Worm (Caenorhabditis elegans) whole organism, L1 larva: Measurements from ENCODE around the gene emb-1.

ENCODE experiments used
- alr-1 ChIP-seq: fragments of 200-800 bp; sonication (Bioruptor generic); optimal IDR thresholded peaks from 2 replicates; lab custom pipeline; 2018; ENCODE audit warnings: borderline replicate concordance, mild to moderate bottlenecking, missing genetic modification characterization, missing compliant biosample characterization
- ama-1 ChIP-seq: fragments of 150-350 bp; optimal IDR thresholded peaks from 2 replicates; lab custom pipeline; 2014
- blmp-1 ChIP-seq: fragments of 150-350 bp; optimal IDR thresholded peaks from 2 replicates; lab custom pipeline; 2014; ENCODE audit warnings: missing biosample characterization, missing genetic modification characterization
- ceh-82 ChIP-seq, 3 experiments: fragments of 150-350 bp in 1 of 3; sonication (generic microtip) in 2 of 3; optimal IDR thresholded peaks; 2 replicates each; lab custom pipeline; 2014 to 2017; ENCODE audit warnings: missing biosample characterization in 3 of 3, missing genetic modification characterization in 3 of 3
- dsc-1 ChIP-seq: sonication (generic microtip); optimal IDR thresholded peaks from 2 replicates; lab custom pipeline; 2016; ENCODE audit warnings: mild to moderate bottlenecking, missing genetic modification characterization, missing compliant biosample characterization
- ets-5 ChIP-seq: fragments of 200-800 bp; sonication (Bioruptor generic); IDR thresholded peaks from 2 replicates; pipeline ENCODE4 v1.3.6; 2022; ENCODE audit warnings: missing genetic modification characterization, missing compliant biosample characterization
- grh-1 ChIP-seq: fragments of 200-800 bp; sonication (Bioruptor generic); IDR thresholded peaks from 2 replicates; pipeline ENCODE4 v1.3.6; 2022; ENCODE audit warnings: missing genetic modification reagents, missing genetic modification characterization, missing compliant biosample characterization
- hlh-4 ChIP-seq: sonication (generic microtip); optimal IDR thresholded peaks from 2 replicates; lab custom pipeline; 2016; ENCODE audit warnings: mild to moderate bottlenecking, missing genetic modification characterization, missing compliant biosample characterization
- lin-13 ChIP-seq: fragments of 150-350 bp; optimal IDR thresholded peaks from 2 replicates; lab custom pipeline; 2014; ENCODE audit warnings: missing biosample characterization, missing genetic modification reagents, missing genetic modification characterization
- lin-14 ChIP-seq: fragments of 200-800 bp; sonication (Bioruptor generic); optimal IDR thresholded peaks from 2 replicates; lab custom pipeline; 2018; ENCODE audit warnings: mild to moderate bottlenecking, missing genetic modification characterization, moderate library complexity, missing compliant biosample characterization
- lir-3 ChIP-seq: sonication (generic microtip); optimal IDR thresholded peaks from 2 replicates; lab custom pipeline; 2016; ENCODE audit warnings: mild to moderate bottlenecking, missing genetic modification characterization, moderate library complexity, missing compliant biosample characterization; ENCODE audit not compliant: poor library complexity
- lsy-2 ChIP-seq, 2 experiments: fragments of 150-350 bp; optimal IDR thresholded peaks; 2 replicates each; lab custom pipeline; 2014; ENCODE audit warnings: missing biosample characterization in 2 of 2, missing genetic modification characterization in 2 of 2
- mef-2 ChIP-seq: fragments of 150-350 bp; optimal IDR thresholded peaks from 2 replicates; lab custom pipeline; 2014; ENCODE audit warnings: missing biosample characterization, missing genetic modification characterization
- mep-1 ChIP-seq: fragments of 150-350 bp; optimal IDR thresholded peaks from 2 replicates; lab custom pipeline; 2014; ENCODE audit warnings: missing biosample characterization, missing genetic modification characterization
- nhr-12 ChIP-seq: sonication (generic microtip); optimal IDR thresholded peaks from 2 replicates; lab custom pipeline; 2017; ENCODE audit warnings: missing biosample characterization, missing genetic modification characterization
- nhr-237 ChIP-seq: fragments of 150-350 bp; optimal IDR thresholded peaks from 2 replicates; lab custom pipeline; 2014; ENCODE audit warnings: missing biosample characterization, missing genetic modification characterization
- nhr-47 ChIP-seq: sonication (generic microtip); optimal IDR thresholded peaks from 2 replicates; lab custom pipeline; 2016; ENCODE audit warnings: mild to moderate bottlenecking, missing genetic modification characterization, moderate library complexity, missing compliant biosample characterization
- nhr-71 ChIP-seq: sonication (generic microtip); optimal IDR thresholded peaks from 2 replicates; lab custom pipeline; 2016; ENCODE audit warnings: mild to moderate bottlenecking, missing genetic modification characterization, moderate library complexity, missing compliant biosample characterization
- nhr-77 ChIP-seq: fragments of 150-350 bp; optimal IDR thresholded peaks from 2 replicates; lab custom pipeline; 2014; ENCODE audit warnings: missing biosample characterization, missing genetic modification characterization
- nhr-84 ChIP-seq: sonication (generic microtip); optimal IDR thresholded peaks from 2 replicates; lab custom pipeline; 2017; ENCODE audit warnings: missing biosample characterization, missing genetic modification characterization
- nhr-85 ChIP-seq: sonication (generic microtip); peaks from one replicate; lab custom pipeline; 2016; ENCODE audit warnings: missing genetic modification characterization, inconsistent platforms, missing compliant biosample characterization
- pag-3 ChIP-seq: sonication (generic microtip); optimal IDR thresholded peaks from 2 replicates; lab custom pipeline; 2017; ENCODE audit warnings: missing genetic modification characterization, mild to moderate bottlenecking, missing compliant biosample characterization, antibody characterized with exemption, borderline replicate concordance; ENCODE audit not compliant: insufficient read depth
- pax-3 ChIP-seq: fragments of 200-800 bp; sonication (Bioruptor generic); optimal IDR thresholded peaks from 2 replicates; lab custom pipeline; 2018; ENCODE audit warnings: mild to moderate bottlenecking, missing genetic modification characterization, moderate library complexity, missing compliant biosample characterization
- pqm-1 ChIP-seq: sonication (generic microtip); optimal IDR thresholded peaks from 3 replicates; lab custom pipeline; 2017; ENCODE audit warnings: missing biosample characterization, missing genetic modification characterization
- rnt-1 ChIP-seq: sonication (generic microtip); optimal IDR thresholded peaks from 2 replicates; lab custom pipeline; 2016; ENCODE audit warnings: mild to moderate bottlenecking, missing genetic modification characterization, moderate library complexity, missing compliant biosample characterization
- skn-1 ChIP-seq: fragments of 150-350 bp; optimal IDR thresholded peaks from 2 replicates; lab custom pipeline; 2014; ENCODE audit warnings: missing biosample characterization, missing genetic modification characterization
- snpc-4 ChIP-seq: fragments of 150-350 bp; optimal IDR thresholded peaks from 2 replicates; lab custom pipeline; 2014; ENCODE audit warnings: missing biosample characterization, missing genetic modification characterization
- snu-23 ChIP-seq: sonication (generic microtip); optimal IDR thresholded peaks from 2 replicates; lab custom pipeline; 2016; ENCODE audit warnings: missing genetic modification characterization, missing compliant biosample characterization
- sup-37 ChIP-seq: fragments of 200-800 bp; sonication (Bioruptor generic); optimal IDR thresholded peaks from 2 replicates; lab custom pipeline; 2018; ENCODE audit warnings: mild to moderate bottlenecking, missing genetic modification characterization, missing compliant biosample characterization
- swsn-7 ChIP-seq: sonication (generic microtip); optimal IDR thresholded peaks from 2 replicates; lab custom pipeline; 2016; ENCODE audit warnings: missing genetic modification characterization, missing compliant biosample characterization
- tbx-2 ChIP-seq: sonication (generic microtip); optimal IDR thresholded peaks from 2 replicates; lab custom pipeline; 2016; ENCODE audit warnings: missing genetic modification characterization, missing compliant biosample characterization
- tlp-1 ChIP-seq: fragments of 150-350 bp; optimal IDR thresholded peaks from 2 replicates; lab custom pipeline; 2014; ENCODE audit warnings: missing biosample characterization, missing genetic modification characterization
- unc-30 ChIP-seq: sonication (generic microtip); optimal IDR thresholded peaks from 2 replicates; lab custom pipeline; 2017; ENCODE audit warnings: missing biosample characterization, missing genetic modification characterization
- unc-62 ChIP-seq: fragments of 150-350 bp; optimal IDR thresholded peaks from 2 replicates; lab custom pipeline; 2014; ENCODE audit warnings: missing biosample characterization, missing genetic modification reagents, missing genetic modification characterization
- unc-98 ChIP-seq: fragments of 200-800 bp; sonication (Bioruptor generic); IDR thresholded peaks from 2 replicates; pipeline ENCODE4 v1.3.6; 2022; ENCODE audit warnings: missing genetic modification characterization, missing compliant biosample characterization
- xbp-1 ChIP-seq: sonication (generic microtip); optimal IDR thresholded peaks from 2 replicates; lab custom pipeline; 2016; ENCODE audit warnings: missing genetic modification characterization, missing compliant biosample characterization
- ztf-11 ChIP-seq, 2 experiments: sonication (generic microtip); optimal IDR thresholded peaks; 2 replicates each; lab custom pipeline; 2016 to 2017; ENCODE audit warnings: missing genetic modification characterization in 2 of 2, missing biosample characterization in 1 of 2, missing compliant biosample characterization in 1 of 2
- ztf-4 ChIP-seq: fragments of 150-350 bp; optimal IDR thresholded peaks from 2 replicates; lab custom pipeline; 2014; ENCODE audit warnings: missing biosample characterization, missing genetic modification characterization

emb-1 gene

DNA sequence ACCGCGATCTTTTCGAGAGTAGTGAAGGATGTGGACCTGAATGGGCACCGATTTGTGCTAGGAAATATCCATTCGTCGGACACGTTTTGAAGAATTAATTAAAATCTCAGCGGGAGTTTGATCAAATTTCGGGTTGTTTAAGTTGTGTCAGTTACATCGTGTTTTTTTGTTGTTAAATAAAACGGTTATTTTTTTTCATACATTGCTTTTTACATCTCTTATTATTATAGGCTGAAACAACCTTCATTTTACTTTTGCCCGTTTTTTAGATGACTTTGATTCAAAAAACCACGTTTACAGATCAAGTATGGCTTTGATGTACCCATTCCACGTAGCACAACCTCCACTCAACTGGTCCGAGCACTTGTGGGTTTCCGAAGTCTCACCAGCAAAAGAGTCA, at the start of gene emb-1:
TSS of gene emb-1 (plus strand) at position 301 of the 400 bp plus-strand sequence.
- TF ChIP-seq dsc-1 = no peak
- no peak for TF ChIP-seq rnt-1
- no peak for TF ChIP-seq ztf-4 (tag; lab: Kevin White, UChicago)
- no peak for TF ChIP-seq lir-3 (tag; lab: Kevin White, UChicago)
- no peak for TF ChIP-seq pag-3 (tag; lab: Kevin White, UChicago)
- TF ChIP-seq unc-30 (tag; lab: Kevin White, UChicago) = no peak
- TF ChIP-seq nhr-84 (tag; lab: Kevin White, UChicago) = no peak
- TF ChIP-seq nhr-85 = no peak
- TF ChIP-seq mep-1 (tag; lab: Kevin White, UChicago) = no peak
- TF ChIP-seq blmp-1 (tag; lab: Kevin White, UChicago) = no peak
- TF ChIP-seq unc-62 = no peak
- TF ChIP-seq pqm-1 = no peak
- no peak for TF ChIP-seq alr-1 (tag; lab: Kevin White, UChicago)
- no peak for TF ChIP-seq ztf-11 (tag; optimal IDR thresholded peaks at IDR 0.05; lab: Kevin White, UChicago)
- TF ChIP-seq swsn-7 = no peak
- no peak for TF ChIP-seq tlp-1
- no peak for TF ChIP-seq skn-1 (tag; lab: Kevin White, UChicago)
- TF ChIP-seq pax-3 = no peak
- TF ChIP-seq nhr-47 = no peak
- TF ChIP-seq, all 84 proteins: peak for 0

- TF ChIP-seq ama-1 (lab: Kevin White, UChicago) (no peak), unc-30 (tag; lab: Kevin White, UChicago) (no peak), rnt-1 (no peak), nhr-77 (tag; lab: Kevin White, UChicago) (no peak), mef-2 (tag; lab: Kevin White, UChicago) (no peak), xbp-1 (tag; lab: Kevin White, UChicago) (no peak), mep-1 (tag; lab: Kevin White, UChicago) (no peak), blmp-1 (tag; lab: Kevin White, UChicago) (no peak), grh-1 (GFP tag; lab: Robert Waterston, UW) (no peak), sup-37 (GFP tag; lab: Kevin White, UChicago) (no peak), ztf-11 (tag; optimal IDR thresholded peaks at IDR 0.05; lab: Kevin White, UChicago) (no peak), nhr-12 (tag; lab: Kevin White, UChicago) (no peak), unc-98 (GFP tag; lab: Robert Waterston, UW) (no peak), nhr-237 (tag; lab: Kevin White, UChicago) (no peak), lin-13 (GFP tag; lab: Kevin White, UChicago) (no peak)
Observed at ce11 chrIII:5124385-5124784, 48.9 kb upstream of the emb-1 start.

ce11 chrIII:5125759-5126158, 47.5 kb upstream of the emb-1 start:
- TF ChIP-seq ets-5 (GFP tag; lab: Robert Waterston, UW) (no peak), tbx-2 (tag; lab: Kevin White, UChicago) (peak; percentile 92)

DNA sequence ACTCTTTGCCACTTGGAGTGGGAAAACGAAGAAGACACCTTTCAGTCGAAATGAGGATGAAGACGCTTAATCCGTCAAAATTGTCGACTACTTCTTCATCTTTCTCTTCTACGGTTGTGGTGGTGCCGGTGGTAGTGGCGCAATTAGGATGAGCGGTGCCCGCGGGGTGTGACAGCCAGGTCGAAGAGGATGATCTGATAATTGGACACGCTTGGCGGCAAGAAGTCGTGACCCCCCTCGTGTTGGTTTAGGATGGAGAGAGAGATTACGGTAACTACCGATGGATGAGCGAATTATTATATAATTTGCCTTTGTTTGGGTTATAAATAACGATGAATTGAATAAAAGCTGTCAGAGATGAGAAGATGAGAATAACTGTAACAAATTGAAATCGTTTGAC, 46.3 kb upstream of the emb-1 start:
- TF ChIP-seq unc-62 (no peak), tbx-2 (tag; lab: Kevin White, UChicago) (peak; percentile 39), ets-5 (GFP tag; lab: Robert Waterston, UW) (0 out of 2 replicates have a peak, but pooled peaks have one; percentile 28), nhr-85 (peak; percentile 75)

DNA sequence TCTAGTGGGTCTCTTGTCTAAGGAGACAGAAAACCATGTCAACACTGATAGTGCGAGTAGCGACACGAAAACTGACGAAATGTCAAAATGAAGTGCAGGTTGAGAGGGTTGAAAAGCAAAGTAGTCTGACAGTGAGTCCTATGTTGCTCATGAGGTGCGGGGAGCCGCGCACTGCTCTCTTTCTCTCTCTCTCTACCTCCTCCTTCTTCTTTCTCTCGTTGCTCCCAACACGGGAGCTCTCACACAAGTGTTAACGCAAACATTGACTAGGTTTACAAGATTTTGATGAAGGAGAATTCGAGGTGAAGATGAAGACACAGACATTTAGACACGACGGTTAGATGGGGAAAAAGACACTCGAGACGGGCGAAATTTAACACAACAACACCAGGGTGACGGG, 44.0 kb upstream of the emb-1 start:
- TF ChIP-seq snpc-4 (tag; lab: Kevin White, UChicago) = no peak
- TF ChIP-seq ceh-82 (tag; optimal IDR thresholded peaks at IDR 0.05; lab: Kevin White, UChicago) = peak in 1 of 3 experiments; percentile 28
- TF ChIP-seq snu-23 (GFP tag; lab: Kevin White, UChicago) = no peak
- no peak for TF ChIP-seq hlh-4 (tag; lab: Kevin White, UChicago)
- TF ChIP-seq tbx-2 (tag; lab: Kevin White, UChicago) = peak; percentile 100
- TF ChIP-seq nhr-71 (tag; lab: Kevin White, UChicago) = peak; percentile 17
- TF ChIP-seq lin-14 (GFP tag; lab: Kevin White, UChicago) = peak; percentile 26
- TF ChIP-seq nhr-77 (tag; lab: Kevin White, UChicago) = peak; percentile 64
- peak in 1 of 2 experiments; percentile 23 for TF ChIP-seq lsy-2 (tag; optimal IDR thresholded peaks at IDR 0.05; lab: Kevin White, UChicago)
